Worm (Caenorhabditis elegans): Measurements from ENCODE around the gene fbxb-64.

ce11 chrV:19322387-19322786, 9.3 kb downstream of the fbxb-64 start, which contains the start of gene C43D7.4:
- TF ChIP-seq lin-13 (GFP tag; optimal IDR thresholded peaks at IDR 0.05) (no peak), unc-39 (tag; optimal IDR thresholded peaks at IDR 0.05) (no peak), dpl-1 (GFP tag; optimal IDR thresholded peaks at IDR 0.05) (no peak), nhr-111 (GFP tag; optimal IDR thresholded peaks at IDR 0.05) (no peak), lir-3 (tag; optimal IDR thresholded peaks at IDR 0.05) (no peak), zip-11 (GFP tag; IDR thresholded peaks at IDR 0.05) (no peak), pha-4 (GFP tag; IDR thresholded peaks at IDR 0.05) (no peak), pha-4 (tag; optimal IDR thresholded peaks at IDR 0.05) (no peak), ama-1 (optimal IDR thresholded peaks at IDR 0.05) (no peak), mep-1 (tag; optimal IDR thresholded peaks at IDR 0.05) (no peak), ceh-62 (tag; optimal IDR thresholded peaks at IDR 0.05) (no peak), nhr-25 (tag; optimal IDR thresholded peaks at IDR 0.05; ENCODE audit: borderline replicate concordance, insufficient read depth) (no peak)
